Worm (Caenorhabditis elegans) whole organism, young adult: Measurements from ENCODE around the gene srw-6.
A peak's percentile ranks its signal among the peaks of the same experiment; 100 is the strongest.

Experiments
- F37B4.10 ChIP-seq: fragments of 200-800 bp; sonication (Bioruptor generic); IDR thresholded peaks from 2 replicates; pipeline ENCODE4 v1.3.6; 2022; ENCODE audit warnings: missing genetic modification characterization, missing compliant biosample characterization
- F49E8.2 ChIP-seq: sonication (generic microtip); optimal IDR thresholded peaks from 3 replicates; lab custom pipeline; 2017; ENCODE audit warnings: missing genetic modification characterization, mild to moderate bottlenecking, missing compliant biosample characterization, antibody characterized with exemption, moderate library complexity; ENCODE audit not compliant: insufficient read depth
- F52B5.7 ChIP-seq: sonication (generic microtip); optimal IDR thresholded peaks from 2 replicates; lab custom pipeline; 2016; ENCODE audit warnings: mild to moderate bottlenecking, missing genetic modification characterization, missing compliant biosample characterization
- ZK185.1 ChIP-seq: sonication (generic microtip); optimal IDR thresholded peaks from 2 replicates; lab custom pipeline; 2016; ENCODE audit warnings: mild to moderate bottlenecking, missing genetic modification characterization, missing compliant biosample characterization; ENCODE audit not compliant: poor library complexity, severe bottlenecking
- aptf-3 ChIP-seq: fragments of 200-800 bp; sonication (Bioruptor generic); IDR thresholded peaks from 2 replicates; pipeline ENCODE4 v1.3.6; 2022; ENCODE audit warnings: missing genetic modification characterization, missing compliant biosample characterization
- atf-7 ChIP-seq: sonication (generic microtip); optimal IDR thresholded peaks from 2 replicates; lab custom pipeline; 2017; ENCODE audit warnings: mild to moderate bottlenecking, missing genetic modification characterization, missing compliant biosample characterization
- attf-5 ChIP-seq: fragments of 200-800 bp; sonication (Bioruptor generic); optimal IDR thresholded peaks from 2 replicates; lab custom pipeline; 2018; ENCODE audit warnings: mild to moderate bottlenecking, missing genetic modification characterization, missing compliant biosample characterization
- ccch-3 ChIP-seq: fragments of 200-800 bp; sonication (Bioruptor generic); optimal IDR thresholded peaks from 2 replicates; lab custom pipeline; 2018; ENCODE audit warnings: mild to moderate bottlenecking, missing genetic modification characterization, missing compliant biosample characterization
- ceh-100 ChIP-seq: fragments of 200-800 bp; sonication (Bioruptor generic); IDR thresholded peaks from 2 replicates; pipeline ENCODE4 v1.3.6; 2022; ENCODE audit warnings: missing genetic modification reagents, missing genetic modification characterization, missing compliant biosample characterization
- ceh-79 ChIP-seq: sonication (generic microtip); optimal IDR thresholded peaks from 2 replicates; lab custom pipeline; 2017; ENCODE audit warnings: mild to moderate bottlenecking, missing genetic modification characterization, missing compliant biosample characterization
- chd-7 ChIP-seq: sonication (generic microtip); optimal IDR thresholded peaks from 2 replicates; lab custom pipeline; 2016; ENCODE audit warnings: mild to moderate bottlenecking, missing genetic modification characterization, moderate library complexity, missing compliant biosample characterization
- die-1 ChIP-seq: sonication (generic microtip); optimal IDR thresholded peaks from 2 replicates; lab custom pipeline; 2016; ENCODE audit warnings: missing genotype, mild to moderate bottlenecking, missing genetic modification characterization, missing compliant biosample characterization
- dox-1 ChIP-seq: fragments of 200-800 bp; sonication (Bioruptor generic); IDR thresholded peaks from 2 replicates; pipeline ENCODE4 v1.3.6; 2022; ENCODE audit warnings: missing genetic modification reagents, missing genetic modification characterization, missing compliant biosample characterization
- dpff-1 ChIP-seq: sonication (generic microtip); optimal IDR thresholded peaks from 2 replicates; lab custom pipeline; 2017; ENCODE audit warnings: mild to moderate bottlenecking, missing genetic modification characterization, missing compliant biosample characterization
- hrde-1 ChIP-seq: sonication (generic microtip); optimal IDR thresholded peaks from 2 replicates; lab custom pipeline; 2016; ENCODE audit warnings: missing genetic modification characterization, mild to moderate bottlenecking, missing compliant biosample characterization, moderate library complexity, missing genotype, missing genetic modification reagents, borderline replicate concordance
- lin-26 ChIP-seq: fragments of 200-800 bp; sonication (Bioruptor generic); IDR thresholded peaks from 2 replicates; pipeline ENCODE4 v1.3.6; 2022; ENCODE audit warnings: missing genetic modification reagents, missing genetic modification characterization, missing compliant biosample characterization
- lsy-27 ChIP-seq: sonication (generic microtip); optimal IDR thresholded peaks from 2 replicates; lab custom pipeline; 2017; ENCODE audit warnings: missing genetic modification characterization, mild to moderate bottlenecking, missing compliant biosample characterization, antibody characterized with exemption, missing genotype, borderline replicate concordance; ENCODE audit not compliant: insufficient read depth
- madf-3 ChIP-seq: fragments of 200-800 bp; sonication (Bioruptor generic); IDR thresholded peaks from 2 replicates; pipeline ENCODE4 v1.3.6; 2022; ENCODE audit warnings: missing genetic modification reagents, missing genetic modification characterization, missing compliant biosample characterization
- madf-6 ChIP-seq: fragments of 200-800 bp; sonication (Bioruptor generic); IDR thresholded peaks from 2 replicates; pipeline ENCODE4 v1.3.6; 2022; ENCODE audit warnings: missing genetic modification reagents, missing genetic modification characterization, missing compliant biosample characterization
- nfya-1 ChIP-seq: sonication (generic microtip); optimal IDR thresholded peaks from 2 replicates; lab custom pipeline; 2017; ENCODE audit warnings: antibody characterized with exemption, missing compliant biosample characterization, missing genetic modification characterization, borderline replicate concordance; ENCODE audit not compliant: insufficient read depth
- nfyb-1 ChIP-seq: fragments of 200-800 bp; sonication (Bioruptor generic); IDR thresholded peaks from 2 replicates; pipeline ENCODE4 v1.3.6; 2022; ENCODE audit warnings: missing genetic modification reagents, missing genetic modification characterization, missing compliant biosample characterization
- nhr-179 ChIP-seq: sonication (generic microtip); optimal IDR thresholded peaks from 2 replicates; lab custom pipeline; 2016; ENCODE audit warnings: mild to moderate bottlenecking, missing genetic modification characterization, missing compliant biosample characterization
- pbrm-1 ChIP-seq: fragments of 200-800 bp; sonication (Bioruptor generic); IDR thresholded peaks from 2 replicates; pipeline ENCODE4 v1.3.6; 2022; ENCODE audit warnings: missing genetic modification reagents, missing genetic modification characterization, missing compliant biosample characterization
- sea-2 ChIP-seq: fragments of 200-800 bp; sonication (Bioruptor generic); IDR thresholded peaks from 2 replicates; pipeline ENCODE4 v1.3.6; 2022; ENCODE audit warnings: missing genetic modification characterization, missing compliant biosample characterization
- snpc-1.3 ChIP-seq: sonication (generic microtip); optimal IDR thresholded peaks from 2 replicates; lab custom pipeline; 2017; ENCODE audit warnings: missing genetic modification characterization, mild to moderate bottlenecking, missing compliant biosample characterization, antibody characterized with exemption, moderate library complexity, missing genotype, missing genetic modification reagents; ENCODE audit not compliant: insufficient read depth
- somi-1 ChIP-seq: fragments of 200-800 bp; sonication (Bioruptor generic); optimal IDR thresholded peaks from 2 replicates; lab custom pipeline; 2018; ENCODE audit warnings: mild to moderate bottlenecking, missing genetic modification characterization, missing compliant biosample characterization
- sptf-2 ChIP-seq: fragments of 200-800 bp; sonication (Bioruptor generic); optimal IDR thresholded peaks from 2 replicates; lab custom pipeline; 2018; ENCODE audit warnings: mild to moderate bottlenecking, missing genetic modification characterization, missing compliant biosample characterization
- tbp1 ChIP-seq: fragments of 200-800 bp; sonication (Bioruptor generic); optimal IDR thresholded peaks from 2 replicates; lab custom pipeline; 2018; ENCODE audit warnings: mild to moderate bottlenecking, missing genetic modification characterization, missing compliant biosample characterization
- tbx-9 ChIP-seq: sonication (generic microtip); optimal IDR thresholded peaks from 2 replicates; lab custom pipeline; 2016; ENCODE audit warnings: borderline replicate concordance, missing genetic modification characterization, inconsistent platforms, missing compliant biosample characterization
- zfh-2 ChIP-seq: fragments of 200-800 bp; sonication (Bioruptor generic); conservative IDR thresholded peaks from 2 replicates; pipeline ENCODE4 v1.3.6; 2022; ENCODE audit warnings: missing genetic modification reagents, missing genetic modification characterization, missing compliant biosample characterization
- ztf-28 ChIP-seq: fragments of 200-800 bp; sonication (Bioruptor generic); IDR thresholded peaks from 2 replicates; pipeline ENCODE4 v1.3.6; 2022; ENCODE audit warnings: missing genetic modification reagents, missing genetic modification characterization, missing compliant biosample characterization

srw-6 gene

ce11 chrV:3807846-3808245 lies 590 bp upstream of the srw-6 start:
- TF ChIP-seq madf-3: no peak
- no peak for TF ChIP-seq tbx-9 (tag; lab: Kevin White, UChicago)
- TF ChIP-seq dox-1 (GFP tag; lab: Robert Waterston, UW): no peak
- TF ChIP-seq atf-7 (tag; lab: Kevin White, UChicago): no peak
- no peak for TF ChIP-seq nfya-1
- TF ChIP-seq lin-26: no peak
- no peak for TF ChIP-seq ZK185.1 (tag; lab: Kevin White, UChicago)
- TF ChIP-seq sptf-2 (GFP tag; lab: Kevin White, UChicago): no peak
- TF ChIP-seq ccch-3 (GFP tag; lab: Kevin White, UChicago): no peak
- no peak for TF ChIP-seq F52B5.7
- TF ChIP-seq somi-1 (GFP tag; lab: Kevin White, UChicago): no peak
- TF ChIP-seq snpc-1.3: no peak
- no peak for TF ChIP-seq aptf-3 (GFP tag; lab: Robert Waterston, UW)
- TF ChIP-seq dpff-1 (tag; lab: Kevin White, UChicago): no peak

ce11 chrV:3810035-3810434 lies 1.6 kb downstream of the srw-6 start:
- TF ChIP-seq chd-7 (tag; lab: Kevin White, UChicago) (no peak), lsy-27 (tag; lab: Kevin White, UChicago) (no peak), hrde-1 (tag; lab: Kevin White, UChicago) (no peak), die-1 (tag; lab: Kevin White, UChicago) (no peak)
- TF ChIP-seq, all 124 proteins: peak for 0

- TF ChIP-seq nhr-179 (tag; lab: Kevin White, UChicago): no peak
- TF ChIP-seq attf-5 (GFP tag; lab: Kevin White, UChicago): no peak
- no peak for TF ChIP-seq madf-6
- no peak for TF ChIP-seq lin-26
- no peak for TF ChIP-seq madf-3
- no peak for TF ChIP-seq F37B4.10 (GFP tag; lab: Robert Waterston, UW)
- no peak for TF ChIP-seq ceh-100
- no peak for TF ChIP-seq nfyb-1 (GFP tag; lab: Robert Waterston, UW)
- no peak for TF ChIP-seq ztf-28 (GFP tag; lab: Robert Waterston, UW)
- no peak for TF ChIP-seq pbrm-1 (GFP tag; lab: Robert Waterston, UW)
Measured at ce11 chrV:3811541-3811940, 3.1 kb downstream of the srw-6 start, which contains the start of gene scl-13. scl-13 (minus strand) TSS chrV:3811641.

- TF ChIP-seq ccch-3 (GFP tag; lab: Kevin White, UChicago): no peak
Measured at ce11 chrV:3812291-3812690, 3.9 kb downstream of the srw-6 start, which contains the start of gene scl-12. scl-12 (plus strand) TSS chrV:3812591.

- no peak for TF ChIP-seq F49E8.2 (tag; lab: Kevin White, UChicago)
- TF ChIP-seq zfh-2 (GFP tag; lab: Robert Waterston, UW): peak; percentile 67
Measured at ce11 chrV:3814009-3814408, 5.6 kb downstream of the srw-6 start.

ce11 chrV:3814938-3815337 lies 6.5 kb downstream of the srw-6 start, which contains the start of gene H10D18.1:
H10D18.1 (plus strand) TSS chrV:3815214.
- TF ChIP-seq sea-2 (GFP tag; lab: Robert Waterston, UW): no peak
- TF ChIP-seq zfh-2 (GFP tag; lab: Robert Waterston, UW): no peak
- TF ChIP-seq tbp1 (GFP tag; lab: Kevin White, UChicago): no peak
- no peak for TF ChIP-seq F52B5.7
- TF ChIP-seq ceh-79 (tag; lab: Kevin White, UChicago): no peak
